Worm (Caenorhabditis elegans): ENCODE results near the gene K06B9.6.
A peak's percentile ranks its signal among the peaks of the same experiment; 100 is the strongest.

K06B9.6 gene

ce11 chrIV:4150138-4150537 is 46.5 kb downstream of the K06B9.6 start:
- TF ChIP-seq elt-2 (tag; optimal IDR thresholded peaks at IDR 0.05) = peak; percentile 51
- no peak for TF ChIP-seq nhr-77 (tag; optimal IDR thresholded peaks at IDR 0.05)

- TF ChIP-seq nhr-237 (tag; optimal IDR thresholded peaks at IDR 0.05) = no peak
- TF ChIP-seq ZK546.5 (tag; optimal IDR thresholded peaks at IDR 0.05) = no peak
- TF ChIP-seq nhr-76 (tag; optimal IDR thresholded peaks at IDR 0.05) = no peak
- peak; percentile 53 for TF ChIP-seq jun-1 (tag; optimal IDR thresholded peaks at IDR 0.05)
- no peak for TF ChIP-seq mdl-1 (tag; optimal IDR thresholded peaks at IDR 0.05)
- TF ChIP-seq nfya-1 (tag; optimal IDR thresholded peaks at IDR 0.05; ENCODE audit: insufficient read depth) = no peak
- no peak for TF ChIP-seq sea-2 (GFP tag; optimal IDR thresholded peaks at IDR 0.05)
- TF ChIP-seq nhr-28 (tag; optimal IDR thresholded peaks at IDR 0.05) = no peak
- no peak for TF ChIP-seq ceh-16 (tag; optimal IDR thresholded peaks at IDR 0.05)
- TF ChIP-seq egl-5 (tag; optimal IDR thresholded peaks at IDR 0.05) = no peak
- no peak for TF ChIP-seq nhr-25 (tag; optimal IDR thresholded peaks at IDR 0.05)
- TF ChIP-seq fkh-10 (GFP tag; optimal IDR thresholded peaks at IDR 0.05) = no peak
- TF ChIP-seq daf-12 (tag; optimal IDR thresholded peaks at IDR 0.05) = no peak
- peak; percentile 93 for TF ChIP-seq elt-2 (tag; optimal IDR thresholded peaks at IDR 0.05)
- peak; percentile 83 for TF ChIP-seq pqm-1 (tag; optimal IDR thresholded peaks at IDR 0.05)
- no peak for TF ChIP-seq elt-1 (tag; optimal IDR thresholded peaks at IDR 0.05)
- no peak for TF ChIP-seq mml-1 (tag; optimal IDR thresholded peaks at IDR 0.05)
- TF ChIP-seq unc-62 (GFP tag; optimal IDR thresholded peaks at IDR 0.05) = no peak
- TF ChIP-seq elt-3 (tag; optimal IDR thresholded peaks at IDR 0.05) = no peak
- TF ChIP-seq lsy-12 (tag; optimal IDR thresholded peaks at IDR 0.05) = no peak
- TF ChIP-seq aly-2 (tag; optimal IDR thresholded peaks at IDR 0.05) = no peak
- no peak for TF ChIP-seq fkh-2 (tag; optimal IDR thresholded peaks at IDR 0.05)
- TF ChIP-seq nhr-11 (tag; optimal IDR thresholded peaks at IDR 0.05) = no peak
- no peak for TF ChIP-seq R02D3.7 (tag; optimal IDR thresholded peaks at IDR 0.05)
- no peak for TF ChIP-seq ceh-28 (tag; optimal IDR thresholded peaks at IDR 0.05)
- TF ChIP-seq pha-4 (tag; optimal IDR thresholded peaks at IDR 0.05) = peak; percentile 42
- no peak for TF ChIP-seq zag-1 (tag; optimal IDR thresholded peaks at IDR 0.05)
- no peak for TF ChIP-seq nhr-67 (tag; optimal IDR thresholded peaks at IDR 0.05)
- no peak for TF ChIP-seq lin-15B (tag; optimal IDR thresholded peaks at IDR 0.05)
- no peak for TF ChIP-seq ceh-82 (tag; optimal IDR thresholded peaks at IDR 0.05)
These were observed 48.7 kb downstream of the K06B9.6 start for ce11 chrIV:4147891-4148290.
